Worm (Caenorhabditis elegans) whole organism, L3 larva: ENCODE measurements around the gene tctn-1.

Experiments
- ama-1 ChIP-seq: fragments of 150-350 bp; optimal IDR thresholded peaks from 2 replicates; lab custom pipeline; 2018
- egl-27 ChIP-seq: sonication (generic microtip); optimal IDR thresholded peaks from 4 replicates; lab custom pipeline; 2017; ENCODE audit warnings: missing biosample characterization, missing genetic modification reagents, missing genetic modification characterization
- skn-1 ChIP-seq: fragments of 150-350 bp; optimal IDR thresholded peaks from 2 replicates; lab custom pipeline; 2014; ENCODE audit warnings: missing biosample characterization, missing genetic modification characterization

- TF ChIP-seq ama-1 (lab: Kevin White, UChicago) (no peak), skn-1 (tag; lab: Kevin White, UChicago) (no peak), egl-27 (no peak)
These were observed 32.5 kb upstream of the tctn-1 start, which contains the start of gene set-15 for ce11 chrIV:4780129-4780528.
